Worm (Caenorhabditis elegans) whole organism, L3 larva: ENCODE data around the gene Y110A2AL.1.

Experiments
- aly-2 ChIP-seq: fragments of 150-350 bp; optimal IDR thresholded peaks from 2 replicates; lab custom pipeline; 2014; ENCODE audit warnings: missing biosample characterization, missing genetic modification characterization
- ama-1 ChIP-seq: fragments of 150-350 bp; optimal IDR thresholded peaks from 2 replicates; lab custom pipeline; 2018
- lin-15B ChIP-seq: fragments of 150-350 bp; optimal IDR thresholded peaks from 2 replicates; lab custom pipeline; 2014; ENCODE audit warnings: missing biosample characterization, missing genetic modification characterization
- lin-39 ChIP-seq: fragments of 150-350 bp; optimal IDR thresholded peaks from 2 replicates; lab custom pipeline; 2018; ENCODE audit warnings: missing biosample characterization, missing genetic modification reagents, missing genetic modification characterization
- mdl-1 ChIP-seq: fragments of 150-350 bp; optimal IDR thresholded peaks from 2 replicates; lab custom pipeline; 2014; ENCODE audit warnings: missing biosample characterization, missing genetic modification characterization
- nhr-28 ChIP-seq: fragments of 150-350 bp; optimal IDR thresholded peaks from 2 replicates; lab custom pipeline; 2014; ENCODE audit warnings: missing biosample characterization, missing genetic modification characterization
- nhr-77 ChIP-seq: fragments of 150-350 bp; optimal IDR thresholded peaks from 2 replicates; lab custom pipeline; 2014; ENCODE audit warnings: missing biosample characterization, missing genetic modification characterization
- skn-1 ChIP-seq: fragments of 150-350 bp; optimal IDR thresholded peaks from 2 replicates; lab custom pipeline; 2014; ENCODE audit warnings: missing biosample characterization, missing genetic modification characterization
- tbx-2 ChIP-seq: sonication (generic microtip); optimal IDR thresholded peaks from 2 replicates; lab custom pipeline; 2016; ENCODE audit warnings: mild to moderate bottlenecking, missing genetic modification characterization, missing compliant biosample characterization
- zag-1 ChIP-seq: fragments of 150-350 bp; optimal IDR thresholded peaks from 2 replicates; lab custom pipeline; 2014; ENCODE audit warnings: missing biosample characterization, missing genetic modification characterization
- ztf-11 ChIP-seq: fragments of 150-350 bp; optimal IDR thresholded peaks from 2 replicates; lab custom pipeline; 2014; ENCODE audit warnings: missing biosample characterization, missing genetic modification characterization

ce11 chrII:2922359-2922758 lies 47.5 kb downstream of the Y110A2AL.1 start:
- TF ChIP-seq zag-1 (tag; lab: Kevin White, UChicago) (no peak), skn-1 (tag; lab: Kevin White, UChicago) (no peak), ama-1 (lab: Kevin White, UChicago) (peak; percentile 73), nhr-28 (tag; lab: Kevin White, UChicago) (no peak), nhr-77 (tag; lab: Kevin White, UChicago) (no peak), mdl-1 (tag; lab: Kevin White, UChicago) (no peak), ztf-11 (tag; lab: Kevin White, UChicago) (no peak), aly-2 (tag; lab: Kevin White, UChicago) (no peak), lin-39 (no peak), lin-15B (no peak), tbx-2 (no peak)
